Worm (Caenorhabditis elegans) whole organism, L4 larva: ENCODE measurements around the gene F36D4.6.

Source experiments
- F26F4.8 ChIP-seq: fragments of 200-800 bp; sonication (Bioruptor generic); conservative IDR thresholded peaks from 2 replicates; pipeline ENCODE4 v1.3.6; 2022; ENCODE audit warnings: missing genetic modification characterization, missing compliant biosample characterization
- F37D6.2 ChIP-seq: sonication (generic microtip); optimal IDR thresholded peaks from 2 replicates; lab custom pipeline; 2016; ENCODE audit warnings: mild to moderate bottlenecking, missing genetic modification characterization, missing compliant biosample characterization
- T20F7.1 ChIP-seq: fragments of 200-800 bp; sonication (Bioruptor generic); optimal IDR thresholded peaks from 2 replicates; lab custom pipeline; 2018; ENCODE audit warnings: mild to moderate bottlenecking, missing genetic modification characterization, missing compliant biosample characterization
- Y105C5A.15 ChIP-seq: fragments of 200-800 bp; sonication (Bioruptor generic); IDR thresholded peaks from 2 replicates; pipeline ENCODE4 v1.3.6; 2022; ENCODE audit warnings: missing genetic modification characterization, missing compliant biosample characterization
- Y48G9A.11 ChIP-seq: fragments of 200-800 bp; sonication (Bioruptor generic); IDR thresholded peaks from 2 replicates; pipeline ENCODE4 v1.3.6; 2022; ENCODE audit warnings: missing genetic modification reagents, missing genetic modification characterization, missing compliant biosample characterization
- ZK337.2 ChIP-seq: fragments of 200-800 bp; sonication (Bioruptor generic); IDR thresholded peaks from 2 replicates; pipeline ENCODE4 v1.3.6; 2022; ENCODE audit warnings: missing genetic modification reagents, missing genetic modification characterization, missing compliant biosample characterization
- ama-1 ChIP-seq: fragments of 150-350 bp; optimal IDR thresholded peaks from 2 replicates; lab custom pipeline; 2014; ENCODE audit warnings: inconsistent platforms, mixed read lengths
- attf-4 ChIP-seq: sonication (generic microtip); optimal IDR thresholded peaks from 3 replicates; lab custom pipeline; 2017; ENCODE audit warnings: missing biosample characterization, missing genetic modification characterization
- ceh-44 ChIP-seq: fragments of 200-800 bp; sonication (Bioruptor generic); IDR thresholded peaks from 2 replicates; pipeline ENCODE4 v1.3.6; 2022; ENCODE audit warnings: missing genetic modification reagents, missing genetic modification characterization, missing compliant biosample characterization
- ceh-62 ChIP-seq: sonication (generic microtip); optimal IDR thresholded peaks from 2 replicates; lab custom pipeline; 2017; ENCODE audit warnings: missing biosample characterization, missing genetic modification characterization
- ces-1 ChIP-seq: fragments of 150-350 bp; sonication (generic microtip); optimal IDR thresholded peaks from 4 replicates; lab custom pipeline; 2014; ENCODE audit warnings: missing biosample characterization, missing genetic modification reagents, missing genetic modification characterization
- daf-16 ChIP-seq, 3 experiments: sonication (generic microtip); optimal IDR thresholded peaks; 2 replicates each; lab custom pipeline; 2016 to 2017; ENCODE audit warnings: missing genetic modification characterization in 3 of 3, missing genetic modification reagents in 3 of 3, mild to moderate bottlenecking in 2 of 3, missing compliant biosample characterization in 2 of 3, missing biosample characterization in 1 of 3, moderate library complexity in 1 of 3
- daf-8 ChIP-seq: fragments of 200-800 bp; sonication (Bioruptor generic); IDR thresholded peaks from 2 replicates; pipeline ENCODE4 v1.3.6; 2022; ENCODE audit warnings: missing genetic modification characterization, missing compliant biosample characterization
- dpl-1 ChIP-seq: fragments of 150-350 bp; optimal IDR thresholded peaks from 2 replicates; lab custom pipeline; 2014; ENCODE audit warnings: missing biosample characterization, missing genetic modification reagents, missing genetic modification characterization
- egl-27 ChIP-seq: sonication (generic microtip); optimal IDR thresholded peaks from 3 replicates; lab custom pipeline; 2017; ENCODE audit warnings: missing biosample characterization, missing genetic modification reagents, missing genetic modification characterization
- fkh-10 ChIP-seq: fragments of 150-350 bp; optimal IDR thresholded peaks from 2 replicates; lab custom pipeline; 2014; ENCODE audit warnings: missing biosample characterization, missing genetic modification reagents, missing genetic modification characterization
- gei-8 ChIP-seq: fragments of 200-800 bp; sonication (Bioruptor generic); optimal IDR thresholded peaks from 2 replicates; lab custom pipeline; 2018; ENCODE audit warnings: mild to moderate bottlenecking, missing genetic modification characterization, missing compliant biosample characterization
- hif-1 ChIP-seq, 2 experiments: sonication (generic microtip); optimal IDR thresholded peaks; 2 replicates each; lab custom pipeline; 2016 to 2017; ENCODE audit warnings: missing compliant biosample characterization in 2 of 2, missing genetic modification characterization in 2 of 2, missing genetic modification reagents in 2 of 2, missing genotype in 2 of 2, mild to moderate bottlenecking in 1 of 2
- hlh-30 ChIP-seq: sonication (generic microtip); optimal IDR thresholded peaks from 2 replicates; lab custom pipeline; 2017; ENCODE audit warnings: antibody characterized with exemption, mild to moderate bottlenecking, missing genetic modification characterization, missing compliant biosample characterization; ENCODE audit not compliant: insufficient read depth
- hmg-1.1 ChIP-seq: fragments of 200-800 bp; sonication (Bioruptor generic); IDR thresholded peaks from 2 replicates; pipeline ENCODE4 v1.3.6; 2022; ENCODE audit warnings: missing genetic modification reagents, missing genetic modification characterization, missing compliant biosample characterization
- jun-1 ChIP-seq: fragments of 150-350 bp; optimal IDR thresholded peaks from 2 replicates; lab custom pipeline; 2014; ENCODE audit warnings: missing biosample characterization, missing genetic modification reagents, missing genetic modification characterization
- lin-1 ChIP-seq: fragments of 200-800 bp; sonication (Bioruptor generic); IDR thresholded peaks from 2 replicates; pipeline ENCODE4 v1.3.6; 2022; ENCODE audit warnings: missing genetic modification reagents, missing genetic modification characterization, missing compliant biosample characterization
- lin-13 ChIP-seq: fragments of 150-350 bp; optimal IDR thresholded peaks from 2 replicates; lab custom pipeline; 2014; ENCODE audit warnings: missing biosample characterization, missing genetic modification reagents, missing genetic modification characterization
- lin-15B ChIP-seq: fragments of 150-350 bp; sonication (generic microtip); optimal IDR thresholded peaks from 3 replicates; lab custom pipeline; 2014; ENCODE audit warnings: missing biosample characterization, missing genetic modification characterization
- lin-38 ChIP-seq: fragments of 200-800 bp; sonication (Bioruptor generic); IDR thresholded peaks from 2 replicates; pipeline ENCODE4 v1.3.6; 2022; ENCODE audit warnings: missing genetic modification reagents, missing genetic modification characterization, missing compliant biosample characterization
- lin-39 ChIP-seq: fragments of 150-350 bp; optimal IDR thresholded peaks from 2 replicates; lab custom pipeline; 2014; ENCODE audit warnings: missing biosample characterization, missing genetic modification reagents, missing genetic modification characterization
- lir-3 ChIP-seq: sonication (generic microtip); optimal IDR thresholded peaks from 2 replicates; lab custom pipeline; 2016; ENCODE audit warnings: mild to moderate bottlenecking, missing genetic modification characterization, missing compliant biosample characterization
- lsy-2 ChIP-seq, 2 experiments: fragments of 150-350 bp in 1 of 2; sonication (generic microtip) in 1 of 2; optimal IDR thresholded peaks; 2 replicates each; lab custom pipeline; 2014 to 2017; ENCODE audit warnings: missing biosample characterization in 2 of 2, missing genetic modification characterization in 2 of 2
- madf-5 ChIP-seq, 2 experiments: fragments of 200-800 bp; sonication (Bioruptor generic); IDR thresholded peaks; 2 replicates each; pipeline ENCODE4 v1.3.6; 2022; ENCODE audit warnings: missing compliant biosample characterization in 2 of 2, missing genetic modification characterization in 2 of 2
- madf-9 ChIP-seq: fragments of 200-800 bp; sonication (Bioruptor generic); conservative IDR thresholded peaks from 2 replicates; pipeline ENCODE4 v1.3.6; 2022; ENCODE audit warnings: missing genetic modification reagents, missing genetic modification characterization, missing compliant biosample characterization
- mep-1 ChIP-seq: fragments of 150-350 bp; sonication (generic microtip); optimal IDR thresholded peaks from 3 replicates; lab custom pipeline; 2014; ENCODE audit warnings: missing biosample characterization, missing genetic modification characterization
- mes-2 ChIP-seq: sonication (generic microtip); optimal IDR thresholded peaks from 2 replicates; lab custom pipeline; 2016; ENCODE audit warnings: missing genotype, mild to moderate bottlenecking, missing genetic modification characterization, missing compliant biosample characterization; ENCODE audit not compliant: poor library complexity, severe bottlenecking
- mxl-2 ChIP-seq: fragments of 200-800 bp; sonication (Bioruptor generic); conservative IDR thresholded peaks from 2 replicates; pipeline ENCODE4 v1.3.6; 2022; ENCODE audit warnings: missing genetic modification reagents, missing genetic modification characterization, missing compliant biosample characterization
- mxl-3 ChIP-seq: fragments of 200-800 bp; sonication (Bioruptor generic); optimal IDR thresholded peaks from 2 replicates; lab custom pipeline; 2018; ENCODE audit warnings: mild to moderate bottlenecking, missing genetic modification characterization, missing compliant biosample characterization
- nhr-10 ChIP-seq: fragments of 150-350 bp; optimal IDR thresholded peaks from 2 replicates; lab custom pipeline; 2014; ENCODE audit warnings: missing biosample characterization, missing genetic modification characterization
- nhr-25 ChIP-seq: sonication (generic microtip); optimal IDR thresholded peaks from 2 replicates; lab custom pipeline; 2017; ENCODE audit warnings: missing genetic modification characterization, mild to moderate bottlenecking, missing compliant biosample characterization, antibody characterized with exemption, moderate library complexity, borderline replicate concordance; ENCODE audit not compliant: insufficient read depth
- nhr-28 ChIP-seq: fragments of 150-350 bp; optimal IDR thresholded peaks from 2 replicates; lab custom pipeline; 2014; ENCODE audit warnings: missing biosample characterization, missing genetic modification characterization
- nhr-76 ChIP-seq: fragments of 150-350 bp; optimal IDR thresholded peaks from 2 replicates; lab custom pipeline; 2014; ENCODE audit warnings: missing biosample characterization, missing genetic modification characterization
- saeg-2 ChIP-seq: fragments of 200-800 bp; sonication (Bioruptor generic); IDR thresholded peaks from 2 replicates; pipeline ENCODE4 v1.3.6; 2022; ENCODE audit warnings: missing genetic modification reagents, missing genetic modification characterization, missing compliant biosample characterization
- set-16 ChIP-seq: fragments of 200-800 bp; sonication (Bioruptor generic); IDR thresholded peaks from 2 replicates; pipeline ENCODE4 v1.3.6; 2022; ENCODE audit warnings: missing genetic modification reagents, missing genetic modification characterization, missing compliant biosample characterization
- snpc-1.2 ChIP-seq: fragments of 200-800 bp; sonication (Bioruptor generic); IDR thresholded peaks from 2 replicates; pipeline ENCODE4 v1.3.6; 2022; ENCODE audit warnings: missing genetic modification reagents, missing genetic modification characterization, missing compliant biosample characterization
- unc-39 ChIP-seq: sonication (generic microtip); optimal IDR thresholded peaks from 2 replicates; lab custom pipeline; 2017; ENCODE audit warnings: missing biosample characterization, missing genetic modification characterization
- unc-62 ChIP-seq, 3 experiments: fragments of 150-350 bp in 1 of 3; sonication (generic microtip); optimal IDR thresholded peaks in 2 of 3; peaks in 1 of 3; 1 replicate in 1 of 3; 2 replicates in 2 of 3; lab custom pipeline; 2014 to 2017; ENCODE audit warnings: missing biosample characterization in 3 of 3, missing genetic modification characterization in 3 of 3, missing genetic modification reagents in 3 of 3, missing genotype in 1 of 3
- vab-7 ChIP-seq: fragments of 200-800 bp; sonication (Bioruptor generic); IDR thresholded peaks from 2 replicates; pipeline ENCODE4 v1.3.6; 2022; ENCODE audit warnings: missing genetic modification reagents, missing genetic modification characterization, missing compliant biosample characterization
- ztf-7 ChIP-seq: fragments of 150-350 bp; optimal IDR thresholded peaks from 2 replicates; lab custom pipeline; 2014; ENCODE audit warnings: missing biosample characterization, missing genetic modification characterization

The F36D4.6 gene

ce11 chrV:9425593-9425992 lies 1.4 kb downstream of the F36D4.6 start, which contains the start of gene F36D4.5:
Gene F36D4.5, minus strand, starts transcription at chrV:9425817.
- no peak for TF ChIP-seq lin-38
- peak; percentile 39 for TF ChIP-seq mep-1 (tag; lab: Kevin White, UChicago)
- no peak for TF ChIP-seq snpc-1.2 (GFP tag; lab: Robert Waterston, UW)
- TF ChIP-seq nhr-25, result no peak
- no peak for TF ChIP-seq set-16 (GFP tag; lab: Robert Waterston, UW)
- no peak for TF ChIP-seq nhr-10
- TF ChIP-seq unc-62 (GFP tag; optimal IDR thresholded peaks at IDR 0.05 in 1 of 2; lab: Kevin White, UChicago), result peak in 1 of 2 experiments; percentile 10
- no peak for TF ChIP-seq unc-62 (tag; optimal IDR thresholded peaks at IDR 0.05; lab: Kevin White, UChicago)
- no peak for TF ChIP-seq attf-4 (tag; lab: Kevin White, UChicago)
- TF ChIP-seq ces-1 (GFP tag; lab: Kevin White, UChicago), result peak; percentile 18
- TF ChIP-seq lin-39, result no peak
- no peak for TF ChIP-seq unc-39 (tag; lab: Kevin White, UChicago)
- no peak for TF ChIP-seq mxl-3
- TF ChIP-seq saeg-2, result no peak
- TF ChIP-seq ceh-62 (tag; lab: Kevin White, UChicago), result no peak
- TF ChIP-seq mxl-2 (GFP tag; lab: Robert Waterston, UW), result no peak
- no peak for TF ChIP-seq Y48G9A.11 (GFP tag; lab: Robert Waterston, UW)
- TF ChIP-seq ceh-44 (GFP tag; lab: Robert Waterston, UW), result no peak
- TF ChIP-seq ZK337.2 (GFP tag; lab: Robert Waterston, UW), result no peak
- TF ChIP-seq jun-1 (tag; lab: Kevin White, UChicago), result no peak
- no peak for TF ChIP-seq lin-13 (GFP tag; lab: Kevin White, UChicago)
- TF ChIP-seq F37D6.2 (tag; lab: Kevin White, UChicago), result no peak
- no peak for TF ChIP-seq lin-15B (tag; lab: Kevin White, UChicago)
- TF ChIP-seq ama-1 (lab: Kevin White, UChicago), result no peak
- no peak for TF ChIP-seq vab-7
- no peak for TF ChIP-seq F26F4.8 (GFP tag; lab: Robert Waterston, UW)
- TF ChIP-seq madf-9, result no peak
- TF ChIP-seq lin-1 (GFP tag; lab: Robert Waterston, UW), result no peak
- no peak for TF ChIP-seq gei-8 (GFP tag; lab: Kevin White, UChicago)
- no peak for TF ChIP-seq madf-5 (GFP tag; IDR thresholded peaks at IDR 0.05; lab: Robert Waterston, UW)
- peak in 1 of 2 experiments; percentile 66 for TF ChIP-seq lsy-2 (tag; optimal IDR thresholded peaks at IDR 0.05; lab: Kevin White, UChicago)
- no peak for TF ChIP-seq ztf-7
- no peak for TF ChIP-seq nhr-76 (tag; lab: Kevin White, UChicago)
- TF ChIP-seq nhr-28 (tag; lab: Kevin White, UChicago), result no peak
- no peak for TF ChIP-seq hif-1 (tag; optimal IDR thresholded peaks at IDR 0.05; lab: Kevin White, UChicago)
- peak; percentile 28 for TF ChIP-seq mes-2 (tag; lab: Kevin White, UChicago)
- TF ChIP-seq T20F7.1 (GFP tag; lab: Kevin White, UChicago), result no peak
- no peak for TF ChIP-seq daf-16 (GFP tag; optimal IDR thresholded peaks at IDR 0.05; lab: Kevin White, UChicago)
- no peak for TF ChIP-seq daf-16 (tag; optimal IDR thresholded peaks at IDR 0.05; lab: Kevin White, UChicago)
- no peak for TF ChIP-seq egl-27 (tag; lab: Kevin White, UChicago)
- TF ChIP-seq hmg-1.1 (GFP tag; lab: Robert Waterston, UW), result no peak
- peak; percentile 47 for TF ChIP-seq fkh-10 (GFP tag; lab: Kevin White, UChicago)
- TF ChIP-seq dpl-1, result peak; percentile 1
- no peak for TF ChIP-seq lir-3 (tag; lab: Kevin White, UChicago)
- TF ChIP-seq hlh-30 (tag; lab: Kevin White, UChicago), result peak; percentile 4
- no peak for TF ChIP-seq Y105C5A.15 (GFP tag; lab: Robert Waterston, UW)
- no peak for TF ChIP-seq daf-8 (GFP tag; lab: Robert Waterston, UW)
